Worm (Caenorhabditis elegans): ENCODE results near the gene gfat-2.
A peak's percentile ranks its signal among the peaks of the same experiment; 100 is the strongest.

- TF ChIP-seq hlh-1 (tag; optimal IDR thresholded peaks at IDR 0.05), result no peak
- no peak for TF ChIP-seq unc-39 (tag; optimal IDR thresholded peaks at IDR 0.05)
- no peak for TF ChIP-seq bed-3 (GFP tag; optimal IDR thresholded peaks at IDR 0.05)
- TF ChIP-seq snpc-4 (tag; optimal IDR thresholded peaks at IDR 0.05), result no peak
- no peak for TF ChIP-seq lsy-2 (tag; optimal IDR thresholded peaks at IDR 0.05)
- TF ChIP-seq ces-1 (GFP tag; optimal IDR thresholded peaks at IDR 0.05), result peak; percentile 49
These were observed 21.3 kb upstream of the gfat-2 start for ce11 chrIV:11388684-11389083.

Measured in whole organism, mixed stage, embryonic.